Fruit fly (Drosophila melanogaster) whole organism, adult: Measurements from ENCODE around the gene Argk1.

Experiments used
- CG11617 ChIP-seq: fragments of 200-800 bp; sonication (Bioruptor generic); optimal IDR thresholded peaks from 2 replicates; lab custom pipeline; 2017; ENCODE audit warnings: mild to moderate bottlenecking, missing biosample characterization, missing genetic modification reagents, missing genetic modification characterization
- CG12768 ChIP-seq: fragments of 200-800 bp; sonication (Bioruptor generic); optimal IDR thresholded peaks from 2 replicates; lab custom pipeline; 2017; ENCODE audit warnings: missing biosample characterization, missing genetic modification characterization, mild to moderate bottlenecking, moderate library complexity, missing genetic modification reagents
- CG14711 ChIP-seq: fragments of 200-800 bp; sonication (Bioruptor generic); optimal IDR thresholded peaks from 2 replicates; lab custom pipeline; 2018; ENCODE audit warnings: missing biosample characterization, mild to moderate bottlenecking, missing genetic modification characterization, moderate library complexity
- CG1620 ChIP-seq: fragments of 200-800 bp; sonication (Bioruptor generic); optimal IDR thresholded peaks from 2 replicates; lab custom pipeline; 2016; ENCODE audit warnings: missing biosample characterization, missing genetic modification characterization
- CG33017 ChIP-seq: fragments of 200-800 bp; sonication (Bioruptor generic); optimal IDR thresholded peaks from 2 replicates; lab custom pipeline; 2018; ENCODE audit warnings: missing biosample characterization, mild to moderate bottlenecking, missing genetic modification characterization, moderate library complexity
- CG5204 ChIP-seq: fragments of 200-800 bp; sonication (Bioruptor generic); optimal IDR thresholded peaks from 2 replicates; lab custom pipeline; 2016; ENCODE audit warnings: missing biosample characterization, missing genetic modification characterization
- CG7045 ChIP-seq: fragments of 200-800 bp; sonication (Bioruptor generic); optimal IDR thresholded peaks from 2 replicates; lab custom pipeline; 2017; ENCODE audit warnings: missing biosample characterization, mild to moderate bottlenecking, missing genetic modification characterization
- CG7101 ChIP-seq: fragments of 200-800 bp; sonication (Bioruptor generic); optimal IDR thresholded peaks from 2 replicates; lab custom pipeline; 2018; ENCODE audit warnings: missing biosample characterization, mild to moderate bottlenecking, missing genetic modification characterization, moderate library complexity
- Clk ChIP-seq: fragments of 200-800 bp; sonication (Bioruptor generic); optimal IDR thresholded peaks from 2 replicates; lab custom pipeline; 2017; ENCODE audit warnings: missing biosample characterization, missing genetic modification characterization
- Crg-1 ChIP-seq: fragments of 200-800 bp; sonication (Bioruptor generic); optimal IDR thresholded peaks from 2 replicates; lab custom pipeline; 2016; ENCODE audit warnings: missing biosample characterization, missing genetic modification characterization
- Hr96 ChIP-seq: fragments of 200-800 bp; sonication (Bioruptor generic); optimal IDR thresholded peaks from 2 replicates; lab custom pipeline; 2016; ENCODE audit warnings: missing biosample characterization, missing genetic modification characterization
- Mnt ChIP-seq: fragments of 200-800 bp; sonication (Bioruptor generic); optimal IDR thresholded peaks from 2 replicates; lab custom pipeline; 2016; ENCODE audit warnings: missing biosample characterization, mild to moderate bottlenecking, missing genetic modification characterization
- bab1 ChIP-seq: fragments of 200-800 bp; sonication (Bioruptor generic); optimal IDR thresholded peaks from 3 replicates; lab custom pipeline; 2019; ENCODE audit warnings: missing biosample characterization, mild to moderate bottlenecking, missing genetic modification characterization, moderate library complexity
- cic ChIP-seq: fragments of 200-800 bp; sonication (Bioruptor generic); optimal IDR thresholded peaks from 2 replicates; lab custom pipeline; 2017; ENCODE audit warnings: missing biosample characterization, mild to moderate bottlenecking, missing genetic modification characterization, moderate library complexity
- cnc ChIP-seq, 2 experiments: fragments of >200 bp; optimal IDR thresholded peaks; 2 replicates each; lab custom pipeline; 2017
- kay ChIP-seq: fragments of 200-800 bp; sonication (Bioruptor generic); peaks from one replicate; lab custom pipeline; 2016; ENCODE audit warnings: missing biosample characterization, missing genetic modification characterization, borderline replicate concordance
- ovo ChIP-seq: fragments of 200-800 bp; sonication (Bioruptor generic); optimal IDR thresholded peaks from 2 replicates; lab custom pipeline; 2016; ENCODE audit warnings: missing biosample characterization, missing genetic modification characterization
- pad ChIP-seq: fragments of 200-800 bp; sonication (Bioruptor generic); optimal IDR thresholded peaks from 3 replicates; lab custom pipeline; 2017; ENCODE audit warnings: missing biosample characterization, missing genetic modification characterization, mild to moderate bottlenecking, moderate library complexity, missing genetic modification reagents
- tj ChIP-seq: fragments of 200-800 bp; sonication (Bioruptor generic); optimal IDR thresholded peaks from 3 replicates; lab custom pipeline; 2017; ENCODE audit warnings: missing biosample characterization, mild to moderate bottlenecking, missing genetic modification characterization, moderate library complexity
- toe ChIP-seq: fragments of 200-800 bp; sonication (Bioruptor generic); optimal IDR thresholded peaks from 2 replicates; lab custom pipeline; 2016; ENCODE audit warnings: missing biosample characterization, missing genetic modification characterization

Argk1 gene

DNA sequence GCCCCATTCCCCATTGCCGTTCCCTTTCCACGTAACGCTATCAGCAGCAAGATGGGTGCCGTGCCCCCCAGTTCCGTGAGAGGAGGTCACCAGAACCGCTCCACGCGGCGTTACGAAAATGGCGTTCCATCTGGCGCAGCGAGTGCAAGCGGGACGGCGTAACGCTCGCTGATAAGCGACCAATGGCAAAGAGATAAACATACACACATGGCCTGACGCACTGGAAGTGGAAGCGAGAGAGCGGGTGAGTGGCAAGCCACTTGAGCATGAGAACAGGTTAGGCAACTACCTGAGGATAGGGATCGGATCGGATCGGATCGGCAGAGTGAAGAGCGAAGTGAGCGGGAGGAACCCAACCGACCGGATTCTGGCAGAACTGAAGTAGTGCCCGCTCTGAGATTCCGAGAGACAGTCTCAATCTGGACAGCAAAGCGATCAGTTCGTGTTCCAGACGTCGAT lies 61.0 kb downstream of the Argk1 start, which contains the start of gene Doc3:
Gene Doc3 (plus strand): TSS at position 409 of the 459 bp plus-strand sequence.
- no peak for TF ChIP-seq cnc (optimal IDR thresholded peaks at IDR 0.05; lab: Kevin White, UChicago)
- no peak for TF ChIP-seq CG33017 (tag; lab: Kevin White, UChicago)
- TF ChIP-seq Mnt (GFP tag; lab: Kevin White, UChicago): no peak
- no peak for TF ChIP-seq Hr96 (GFP tag; lab: Kevin White, UChicago)
- TF ChIP-seq pad (GFP tag; lab: Kevin White, UChicago): no peak
- no peak for TF ChIP-seq Clk (GFP tag; lab: Kevin White, UChicago)
- no peak for TF ChIP-seq ovo (GFP tag; lab: Kevin White, UChicago)
- TF ChIP-seq toe (GFP tag; lab: Kevin White, UChicago): no peak

DNA sequence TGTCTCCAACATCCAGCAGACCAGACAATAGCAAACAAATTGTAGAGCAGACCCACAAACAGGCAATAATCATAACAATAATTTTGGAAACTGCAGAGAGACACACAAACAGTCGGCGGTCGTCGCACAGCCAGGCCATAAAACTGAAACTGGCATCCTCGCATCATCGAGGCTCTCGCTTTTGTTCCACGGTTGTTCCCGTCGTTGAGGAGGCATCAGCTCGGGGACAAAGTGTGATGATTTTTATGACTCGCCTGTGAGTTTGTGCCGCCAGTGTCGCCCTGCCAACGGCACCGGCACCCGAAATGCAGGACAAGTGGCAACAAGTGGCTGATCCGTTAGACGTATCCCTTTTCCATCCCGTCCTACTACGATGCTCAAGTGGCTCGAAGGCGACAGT lies 62.5 kb downstream of the Argk1 start:
- TF ChIP-seq Mnt (GFP tag; lab: Kevin White, UChicago) (no peak), Clk (GFP tag; lab: Kevin White, UChicago) (no peak), Crg-1 (GFP tag; lab: Kevin White, UChicago) (no peak), CG7101 (no peak), cic (GFP tag; lab: Kevin White, UChicago) (no peak), CG1620 (GFP tag; lab: Kevin White, UChicago) (no peak), CG14711 (tag; lab: Kevin White, UChicago) (no peak), CG33017 (tag; lab: Kevin White, UChicago) (no peak), CG12768 (GFP tag; lab: Kevin White, UChicago) (no peak), CG5204 (GFP tag; lab: Kevin White, UChicago) (no peak), toe (GFP tag; lab: Kevin White, UChicago) (no peak), bab1 (GFP tag; lab: Kevin White, UChicago) (no peak), CG11617 (no peak), tj (GFP tag; lab: Kevin White, UChicago) (no peak), pad (GFP tag; lab: Kevin White, UChicago) (no peak), CG7045 (GFP tag; lab: Kevin White, UChicago) (no peak), ovo (GFP tag; lab: Kevin White, UChicago) (no peak), cnc (optimal IDR thresholded peaks at IDR 0.05; lab: Kevin White, UChicago) (no peak), kay (GFP tag; lab: Kevin White, UChicago) (no peak)

DNA sequence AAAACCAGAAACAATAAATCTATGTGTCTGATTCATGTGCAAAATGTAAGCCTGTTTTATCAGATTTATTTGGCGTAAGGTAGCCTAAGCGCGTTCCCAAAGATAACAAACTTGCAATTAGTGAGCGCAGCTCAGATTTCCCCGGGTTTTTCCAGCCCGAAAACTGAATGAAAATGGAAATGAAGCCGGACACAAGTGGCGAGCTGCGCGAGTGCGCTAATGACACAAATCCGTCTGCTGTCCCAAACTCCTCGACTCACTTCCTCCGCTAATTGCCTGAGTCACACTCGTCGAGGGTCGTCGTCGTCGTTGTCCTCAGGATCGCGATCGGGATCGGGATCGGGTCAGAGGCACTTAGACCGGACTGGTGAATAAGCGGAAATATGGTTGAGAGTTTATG lies 63.3 kb downstream of the Argk1 start:
- TF ChIP-seq bab1 (GFP tag; lab: Kevin White, UChicago) (no peak), CG1620 (GFP tag; lab: Kevin White, UChicago) (no peak), Hr96 (GFP tag; lab: Kevin White, UChicago) (no peak), CG11617 (no peak), Crg-1 (GFP tag; lab: Kevin White, UChicago) (no peak), tj (GFP tag; lab: Kevin White, UChicago) (no peak), CG7045 (GFP tag; lab: Kevin White, UChicago) (no peak), ovo (GFP tag; lab: Kevin White, UChicago) (no peak)
